Fruit fly (Drosophila melanogaster): ENCODE results near the gene comt.

The comt gene

dm6 chrX:13274429-13275095 lies 15.7 kb downstream of the comt start (continued):
- TF ChIP-seq salm (tag; optimal IDR thresholded peaks at IDR 0.05) (peak; percentile 68), CG15696 (tag; optimal IDR thresholded peaks at IDR 0.05) (peak; percentile 40), jigr1 (GFP tag; IDR thresholded peaks at IDR 0.05) (0 out of 3 replicates have a peak, but pooled peaks have one; percentile 48), crp (GFP tag; optimal IDR thresholded peaks at IDR 0.05) (no peak), Pdp1 (GFP tag; optimal IDR thresholded peaks at IDR 0.05) (no peak), CG18619 (GFP tag; optimal IDR thresholded peaks at IDR 0.05) (peak; percentile 35), CG8924 (tag; optimal IDR thresholded peaks at IDR 0.05) (peak; percentile 66), CG10147 (GFP tag; optimal IDR thresholded peaks at IDR 0.05) (peak; percentile 40), Ravus (GFP tag; IDR thresholded peaks at IDR 0.05) (no peak), luna (GFP tag; optimal IDR thresholded peaks at IDR 0.05) (no peak), CG34422 (GFP tag; IDR thresholded peaks at IDR 0.05) (peak; percentile 37; the same call in 1 of the 3 replicates), ci (GFP tag; IDR thresholded peaks at IDR 0.05) (no peak), CG7745 (tag; optimal IDR thresholded peaks at IDR 0.05) (no peak), CG7372 (GFP tag; IDR thresholded peaks at IDR 0.05) (peak; percentile 57), CG1233 (GFP tag; optimal IDR thresholded peaks at IDR 0.05) (peak; percentile 53), CG7357 (GFP tag; IDR thresholded peaks at IDR 0.05) (0 out of 3 replicates have a peak, but pooled peaks have one; percentile 41), Taf1 (GFP tag; IDR thresholded peaks at IDR 0.05) (no peak), CG13775 (GFP tag; optimal IDR thresholded peaks at IDR 0.05) (peak; percentile 22), slbo (GFP tag; IDR thresholded peaks at IDR 0.05) (peak; percentile 42), sim (GFP tag; IDR thresholded peaks at IDR 0.05) (0 out of 2 replicates have a peak, but pooled peaks have one; percentile 5), stwl (tag; optimal IDR thresholded peaks at IDR 0.05) (no peak), org-1 (GFP tag; optimal IDR thresholded peaks at IDR 0.05) (peak; percentile 14), CG2120 (GFP tag; optimal IDR thresholded peaks at IDR 0.05) (peak; percentile 23), E2f1 (GFP tag; IDR thresholded peaks at IDR 0.05) (peak; percentile 70), vnd (GFP tag; IDR thresholded peaks at IDR 0.05; ENCODE audit: partially characterized antibody) (no peak), Vsx1 (GFP tag; optimal IDR thresholded peaks at IDR 0.05) (peak; percentile 21), CG17612 (GFP tag; IDR thresholded peaks at IDR 0.05) (no peak), gce (GFP tag; IDR thresholded peaks at IDR 0.05) (no peak), eve (GFP tag; optimal IDR thresholded peaks at IDR 0.05) (peak in 1 of 2 experiments; percentile 74), CG2202 (tag; optimal IDR thresholded peaks at IDR 0.05) (peak; percentile 21), CG16813 (GFP tag; IDR thresholded peaks at IDR 0.05; ENCODE audit: partially characterized antibody) (no peak), CG2712 (tag; optimal IDR thresholded peaks at IDR 0.05) (peak; percentile 84), Nf-YA (GFP tag; IDR thresholded peaks at IDR 0.05) (no peak), Fer3 (tag; optimal IDR thresholded peaks at IDR 0.05) (peak; percentile 57), CG6689 (GFP tag; IDR thresholded peaks at IDR 0.05) (peak; percentile 53; the same call in 1 of the 2 replicates)

DNA sequence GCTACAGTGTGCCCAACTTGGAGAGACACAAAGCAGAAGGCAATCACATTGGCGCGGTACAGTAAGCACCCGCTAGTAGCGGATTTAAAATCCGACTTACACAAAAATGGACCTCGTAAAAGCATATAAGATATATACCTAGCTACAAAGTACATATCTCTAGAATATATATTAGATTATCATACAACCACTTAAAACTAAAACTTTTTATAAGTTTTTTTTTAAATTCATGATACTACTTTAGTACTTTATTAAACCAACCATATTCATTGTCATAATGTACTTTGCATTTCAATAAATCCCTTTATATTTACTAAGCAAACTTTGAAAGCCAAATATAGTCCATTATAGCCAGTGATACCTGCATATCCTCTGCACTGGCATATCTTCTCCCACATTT lies 16.3 kb downstream of the comt start:
- TF ChIP-seq CG18764 (GFP tag; optimal IDR thresholded peaks at IDR 0.05) (no peak), gro (GFP tag; optimal IDR thresholded peaks at IDR 0.05) (no peak), CG9215 (GFP tag; IDR thresholded peaks at IDR 0.05) (0 out of 2 replicates have a peak, but pooled peaks have one; percentile 35), CG12155 (GFP tag; optimal IDR thresholded peaks at IDR 0.05) (peak; percentile 13), Max (GFP tag; optimal IDR thresholded peaks at IDR 0.05) (no peak), jumu (GFP tag; optimal IDR thresholded peaks at IDR 0.05) (no peak), run (tag; optimal IDR thresholded peaks at IDR 0.05) (peak; percentile 19), CG1792 (GFP tag; optimal IDR thresholded peaks at IDR 0.05) (no peak), Ravus (GFP tag; IDR thresholded peaks at IDR 0.05) (no peak), CG30020 (tag; optimal IDR thresholded peaks at IDR 0.05) (peak; percentile 2), CG11085 (GFP tag; IDR thresholded peaks at IDR 0.05) (0 out of 2 replicates have a peak, but pooled peaks have one; percentile 20), onecut (GFP tag; IDR thresholded peaks at IDR 0.05) (no peak), CG10209 (GFP tag; optimal IDR thresholded peaks at IDR 0.05) (peak; percentile 36), Xbp1 (GFP tag; optimal IDR thresholded peaks at IDR 0.05) (peak; percentile 39), Sin3A (optimal IDR thresholded peaks at IDR 0.05) (no peak), Hsf (GFP tag; optimal IDR thresholded peaks at IDR 0.05) (no peak), dysf (GFP tag; IDR thresholded peaks at IDR 0.05) (peak; percentile 63), nom (GFP tag; optimal IDR thresholded peaks at IDR 0.05) (peak; percentile 48)
